Worm (Caenorhabditis elegans) whole organism, L4 larva: Measurements from ENCODE around the gene mnr-1.

ENCODE experiments used
- F44E2.7 ChIP-seq: fragments of 200-800 bp; sonication (Bioruptor generic); IDR thresholded peaks from 2 replicates; pipeline ENCODE4 v2.1.2; 2022; ENCODE audit warnings: missing genetic modification characterization, missing compliant biosample characterization
- R02D3.7 ChIP-seq: fragments of 150-350 bp; sonication (generic microtip); optimal IDR thresholded peaks from 3 replicates; lab custom pipeline; 2014; ENCODE audit warnings: missing biosample characterization, missing genetic modification characterization
- ctbp-1 ChIP-seq: fragments of 200-800 bp; sonication (Bioruptor generic); IDR thresholded peaks from 2 replicates; pipeline ENCODE4 v1.3.6; 2022; ENCODE audit warnings: missing genetic modification reagents, missing genetic modification characterization, missing compliant biosample characterization
- lir-3 ChIP-seq: sonication (generic microtip); optimal IDR thresholded peaks from 2 replicates; lab custom pipeline; 2016; ENCODE audit warnings: mild to moderate bottlenecking, missing genetic modification characterization, missing compliant biosample characterization
- nhr-6 ChIP-seq: fragments of 150-350 bp; optimal IDR thresholded peaks from 2 replicates; lab custom pipeline; 2014; ENCODE audit warnings: missing biosample characterization, missing genetic modification characterization
- pqm-1 ChIP-seq: sonication (generic microtip); optimal IDR thresholded peaks from 2 replicates; lab custom pipeline; 2017; ENCODE audit warnings: missing biosample characterization, missing genetic modification characterization
- rbr-2 ChIP-seq: sonication (generic microtip); optimal IDR thresholded peaks from 2 replicates; lab custom pipeline; 2016; ENCODE audit warnings: missing genotype, missing genetic modification characterization, missing compliant biosample characterization
- snpc-4 ChIP-seq: fragments of 150-350 bp; optimal IDR thresholded peaks from 2 replicates; lab custom pipeline; 2014; ENCODE audit warnings: missing biosample characterization, missing genetic modification characterization
- unc-130 ChIP-seq: sonication (generic microtip); optimal IDR thresholded peaks from 2 replicates; lab custom pipeline; 2016; ENCODE audit warnings: missing genetic modification reagents, missing genetic modification characterization, missing compliant biosample characterization
- zag-1 ChIP-seq: fragments of 150-350 bp; optimal IDR thresholded peaks from 2 replicates; lab custom pipeline; 2014; ENCODE audit warnings: missing biosample characterization, missing genetic modification characterization

DNA sequence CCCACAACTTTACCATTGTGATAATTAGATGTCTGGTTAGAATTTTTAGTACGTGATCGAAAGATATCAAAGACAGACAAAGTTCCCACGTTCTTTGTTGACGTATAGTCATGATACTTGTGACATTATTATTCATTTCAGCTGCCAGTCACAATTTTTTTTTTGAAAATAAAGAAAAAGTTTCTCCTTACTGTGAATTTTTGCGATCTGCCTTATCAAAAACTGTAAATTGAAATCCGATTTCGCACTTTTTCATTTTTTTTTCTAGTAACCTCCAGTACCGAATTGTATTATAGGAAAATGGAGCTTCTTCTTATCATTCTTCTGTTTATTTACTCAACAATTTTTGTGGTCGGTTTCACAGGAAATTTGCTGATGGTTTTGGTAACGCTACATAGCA lies 26.7 kb downstream of the mnr-1 start, which contains the start of gene srsx-35:
- TF ChIP-seq rbr-2 (no peak), nhr-6 (tag; lab: Kevin White, UChicago) (no peak), zag-1 (tag; lab: Kevin White, UChicago) (no peak), snpc-4 (tag; lab: Kevin White, UChicago) (no peak), pqm-1 (tag; lab: Kevin White, UChicago) (no peak), F44E2.7 (GFP tag; lab: Robert Waterston, UW) (no peak), R02D3.7 (no peak), unc-130 (GFP tag; lab: Kevin White, UChicago) (no peak), ctbp-1 (GFP tag; lab: Robert Waterston, UW) (no peak), lir-3 (tag; lab: Kevin White, UChicago) (no peak)
